Worm (Caenorhabditis elegans) whole organism, late embryonic: ENCODE measurements around the gene Y40B10A.9.

Source experiments
- C38D4.7 ChIP-seq: fragments of 200-800 bp; sonication (Bioruptor generic); optimal IDR thresholded peaks from 2 replicates; lab custom pipeline; 2018; ENCODE audit warnings: mild to moderate bottlenecking, missing genetic modification characterization, moderate library complexity, missing compliant biosample characterization
- K02D7.2 ChIP-seq: sonication (generic microtip); optimal IDR thresholded peaks from 2 replicates; lab custom pipeline; 2017; ENCODE audit warnings: mild to moderate bottlenecking, missing genetic modification characterization, missing compliant biosample characterization
- ceh-14 ChIP-seq: sonication (generic microtip); optimal IDR thresholded peaks from 2 replicates; lab custom pipeline; 2016; ENCODE audit warnings: missing genotype, missing genetic modification characterization, missing compliant biosample characterization
- ceh-22 ChIP-seq: sonication (generic microtip); optimal IDR thresholded peaks from 2 replicates; lab custom pipeline; 2017; ENCODE audit warnings: missing biosample characterization, missing genetic modification characterization
- ceh-30 ChIP-seq: fragments of 150-350 bp; optimal IDR thresholded peaks from 2 replicates; lab custom pipeline; 2014; ENCODE audit warnings: missing biosample characterization, missing genetic modification characterization
- dve-1 ChIP-seq: sonication (generic microtip); optimal IDR thresholded peaks from 2 replicates; lab custom pipeline; 2017; ENCODE audit warnings: antibody characterized with exemption, mild to moderate bottlenecking, missing genetic modification characterization, missing compliant biosample characterization
- elt-2 ChIP-seq: sonication (generic microtip); optimal IDR thresholded peaks from 2 replicates; lab custom pipeline; 2016; ENCODE audit warnings: missing genetic modification reagents, missing genetic modification characterization, missing compliant biosample characterization
- lim-6 ChIP-seq: sonication (generic microtip); optimal IDR thresholded peaks from 2 replicates; lab custom pipeline; 2016; ENCODE audit warnings: missing genetic modification characterization, missing compliant biosample characterization
- mec-3 ChIP-seq: sonication (generic microtip); optimal IDR thresholded peaks from 2 replicates; lab custom pipeline; 2016; ENCODE audit warnings: borderline replicate concordance, missing genetic modification characterization, missing compliant biosample characterization
- nhr-11 ChIP-seq: fragments of 150-350 bp; optimal IDR thresholded peaks from 2 replicates; lab custom pipeline; 2014; ENCODE audit warnings: missing biosample characterization, missing genetic modification characterization
- pat-9 ChIP-seq: fragments of 200-800 bp; sonication (Bioruptor generic); optimal IDR thresholded peaks from 2 replicates; lab custom pipeline; 2018; ENCODE audit warnings: mild to moderate bottlenecking, missing genetic modification characterization, moderate library complexity, missing compliant biosample characterization
- ref-2 ChIP-seq: sonication (generic microtip); optimal IDR thresholded peaks from 2 replicates; lab custom pipeline; 2016; ENCODE audit warnings: missing genetic modification characterization, missing compliant biosample characterization
- syd-9 ChIP-seq: sonication (generic microtip); optimal IDR thresholded peaks from 2 replicates; lab custom pipeline; 2016; ENCODE audit warnings: mild to moderate bottlenecking, missing genetic modification characterization, moderate library complexity, missing compliant biosample characterization

- TF ChIP-seq ceh-30 (tag; lab: Kevin White, UChicago) (no peak), syd-9 (tag; lab: Kevin White, UChicago) (no peak), elt-2 (tag; lab: Kevin White, UChicago) (no peak), nhr-11 (no peak), ceh-22 (tag; lab: Kevin White, UChicago) (no peak), mec-3 (tag; lab: Kevin White, UChicago) (no peak), ceh-14 (no peak), K02D7.2 (tag; lab: Kevin White, UChicago) (no peak), lim-6 (tag; lab: Kevin White, UChicago) (no peak), ref-2 (tag; lab: Kevin White, UChicago) (no peak), C38D4.7 (no peak), dve-1 (tag; lab: Kevin White, UChicago) (no peak), pat-9 (tag; lab: Kevin White, UChicago) (no peak)
These were observed 16.8 kb downstream of the Y40B10A.9 start for ce11 chrV:2055765-2056504.
